Worm (Caenorhabditis elegans) whole organism, L4/young adult: ENCODE measurements around the gene Y39A3B.7.

Experiments
- dao-5 ChIP-seq: sonication (generic microtip); optimal IDR thresholded peaks from 2 replicates; lab custom pipeline; 2016; ENCODE audit warnings: missing genotype, missing genetic modification characterization, moderate library complexity, missing compliant biosample characterization
- him-1 ChIP-seq: sonication (generic microtip); optimal IDR thresholded peaks from 2 replicates; lab custom pipeline; 2016; ENCODE audit warnings: missing genotype, missing genetic modification reagents, missing genetic modification characterization, missing compliant biosample characterization

DNA sequence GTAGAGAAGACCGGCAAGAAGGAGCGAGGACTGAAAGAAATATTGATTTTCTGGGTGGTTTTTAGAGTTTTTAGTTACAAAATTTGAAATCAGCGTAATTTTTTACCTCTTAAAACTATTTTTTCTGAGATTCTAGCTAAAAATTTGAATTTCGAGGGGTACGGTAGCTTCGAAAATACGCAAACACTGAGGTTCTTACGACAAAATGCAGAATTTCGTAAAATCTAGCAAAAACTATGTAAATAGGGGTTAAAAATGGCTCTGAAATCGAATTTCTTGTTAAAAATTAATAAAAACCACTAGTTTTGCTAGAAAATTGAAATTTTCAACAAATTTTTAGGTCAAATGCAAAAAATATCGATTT is 45.2 kb downstream of the Y39A3B.7 start:
- no peak for TF ChIP-seq him-1
- TF ChIP-seq dao-5 = no peak
